Worm (Caenorhabditis elegans): ENCODE measurements around the gene arg-1.

The arg-1 gene

DNA sequence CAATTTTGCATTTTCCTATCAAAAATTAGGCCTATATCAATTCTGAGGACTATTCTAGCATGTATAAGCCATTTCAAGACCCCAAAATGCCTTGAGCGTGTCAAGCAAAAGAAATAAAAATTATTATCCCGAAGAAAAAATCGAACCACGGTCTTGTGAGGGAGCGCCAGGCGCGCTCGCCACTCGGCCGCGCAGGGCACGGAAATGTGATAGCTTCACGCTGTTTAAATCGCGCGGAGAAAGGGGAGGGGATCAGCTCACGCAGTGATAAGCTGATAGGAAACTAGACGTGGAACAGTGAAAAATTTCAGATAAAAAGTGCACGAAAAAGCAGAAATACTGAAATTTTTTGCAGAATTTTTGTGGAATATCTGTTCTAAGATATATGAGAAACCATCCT lies 51.0 kb downstream of the arg-1 start (continued):
- TF ChIP-seq saeg-2 (GFP tag; IDR thresholded peaks at IDR 0.05) = no peak
- TF ChIP-seq nhr-237 (tag; optimal IDR thresholded peaks at IDR 0.05) = no peak
- peak; percentile 93 for TF ChIP-seq egl-43 (GFP tag; IDR thresholded peaks at IDR 0.05)
- no peak for TF ChIP-seq nhr-6 (tag; optimal IDR thresholded peaks at IDR 0.05)
- TF ChIP-seq set-16 (GFP tag; IDR thresholded peaks at IDR 0.05) = peak; percentile 66
- no peak for TF ChIP-seq mdt-29 (GFP tag; IDR thresholded peaks at IDR 0.05)
- TF ChIP-seq sdz-12 (GFP tag; optimal IDR thresholded peaks at IDR 0.05) = peak; percentile 76
- no peak for TF ChIP-seq lsy-2 (tag; optimal IDR thresholded peaks at IDR 0.05)
- no peak for TF ChIP-seq ceh-32 (tag; optimal IDR thresholded peaks at IDR 0.05; ENCODE audit: poor library complexity)
- TF ChIP-seq zip-11 (GFP tag; IDR thresholded peaks at IDR 0.05) = 0 out of 2 replicates have a peak, but pooled peaks have one; percentile 37
- TF ChIP-seq mxl-2 (GFP tag; conservative IDR thresholded peaks at IDR 0.05) = 0 out of 2 replicates have a peak, but pooled peaks have one; percentile 28
- 0 out of 2 replicates have a peak, but pooled peaks have one; percentile 42 for TF ChIP-seq Y48G9A.11 (GFP tag; IDR thresholded peaks at IDR 0.05)
- TF ChIP-seq nhr-11 (tag; optimal IDR thresholded peaks at IDR 0.05) = no peak
- peak; percentile 43 for TF ChIP-seq hlh-11 (tag; optimal IDR thresholded peaks at IDR 0.05)
- TF ChIP-seq daf-12 (tag; optimal IDR thresholded peaks at IDR 0.05) = no peak
- 0 out of 2 replicates have a peak, but pooled peaks have one; percentile 34 for TF ChIP-seq zfp-3 (GFP tag; conservative IDR thresholded peaks at IDR 0.05)
- TF ChIP-seq lin-13 (GFP tag; optimal IDR thresholded peaks at IDR 0.05) = peak; percentile 31
- TF ChIP-seq lin-15B (tag; optimal IDR thresholded peaks at IDR 0.05) = no peak
- peak; percentile 43 for TF ChIP-seq F10B5.3 (tag; optimal IDR thresholded peaks at IDR 0.05)
- no peak for TF ChIP-seq snpc-4 (tag; optimal IDR thresholded peaks at IDR 0.05)
- TF ChIP-seq attf-4 (tag; optimal IDR thresholded peaks at IDR 0.05) = no peak
- TF ChIP-seq daf-19 (GFP tag; conservative IDR thresholded peaks at IDR 0.05) = no peak
- peak; percentile 34 for TF ChIP-seq spr-1 (tag; optimal IDR thresholded peaks at IDR 0.05)
- peak; percentile 71; the same call in 1 of the 2 replicates for TF ChIP-seq nhr-42 (GFP tag; IDR thresholded peaks at IDR 0.05)
- TF ChIP-seq ZK337.2 (GFP tag; IDR thresholded peaks at IDR 0.05) = 0 out of 2 replicates have a peak, but pooled peaks have one; percentile 35
- TF ChIP-seq Y5F2A.4 (GFP tag; optimal IDR thresholded peaks at IDR 0.05) = peak; percentile 72
- peak in 1 of 2 experiments; percentile 54 for TF ChIP-seq hif-1 (tag; optimal IDR thresholded peaks at IDR 0.05)
- 0 out of 2 replicates have a peak, but pooled peaks have one; percentile 26 for TF ChIP-seq Y105C5A.15 (GFP tag; IDR thresholded peaks at IDR 0.05)
- TF ChIP-seq T26A8.4 (GFP tag; IDR thresholded peaks at IDR 0.05) = peak; percentile 58; the same call in 1 of the 2 replicates
- peak; percentile 96 for TF ChIP-seq duxl-1 (tag; optimal IDR thresholded peaks at IDR 0.05; ENCODE audit: poor library complexity)
- TF ChIP-seq pqm-1 (tag; optimal IDR thresholded peaks at IDR 0.05) = no peak
- no peak for TF ChIP-seq nhr-10 (tag; optimal IDR thresholded peaks at IDR 0.05)
- TF ChIP-seq unc-39 (tag; optimal IDR thresholded peaks at IDR 0.05) = no peak
- TF ChIP-seq F44E2.7 (GFP tag; IDR thresholded peaks at IDR 0.05) = peak; percentile 73; the same call in 1 of the 2 replicates
- TF ChIP-seq tag-97 (GFP tag; IDR thresholded peaks at IDR 0.05) = no peak
- TF ChIP-seq dmd-9 (GFP tag; IDR thresholded peaks at IDR 0.05) = peak; percentile 51; the same call in 1 of the 2 replicates
- no peak for TF ChIP-seq nhr-25 (tag; optimal IDR thresholded peaks at IDR 0.05; ENCODE audit: borderline replicate concordance, insufficient read depth)
- no peak for TF ChIP-seq lin-29 (GFP tag; IDR thresholded peaks at IDR 0.05)
- TF ChIP-seq ceh-20 (GFP tag; IDR thresholded peaks at IDR 0.05) = 0 out of 2 replicates have a peak, but pooled peaks have one; percentile 54
- TF ChIP-seq lin-38 (GFP tag; IDR thresholded peaks at IDR 0.05) = peak; percentile 74
- TF ChIP-seq spr-3 (GFP tag; optimal IDR thresholded peaks at IDR 0.05) = peak; percentile 23
- TF ChIP-seq hlh-30 (tag; optimal IDR thresholded peaks at IDR 0.05; ENCODE audit: insufficient read depth) = no peak
- no peak for TF ChIP-seq mep-1 (tag; optimal IDR thresholded peaks at IDR 0.05)
- no peak for TF ChIP-seq php-3 (GFP tag; IDR thresholded peaks at IDR 0.05)
- peak; percentile 86 for TF ChIP-seq tra-1 (GFP tag; IDR thresholded peaks at IDR 0.05)
- peak; percentile 23 for TF ChIP-seq F49E8.2 (tag; optimal IDR thresholded peaks at IDR 0.05; ENCODE audit: borderline replicate concordance)
- TF ChIP-seq vab-7 (GFP tag; IDR thresholded peaks at IDR 0.05) = peak; percentile 83
- no peak for TF ChIP-seq lin-1 (GFP tag; IDR thresholded peaks at IDR 0.05)
- TF ChIP-seq ztf-7 (tag; optimal IDR thresholded peaks at IDR 0.05) = peak; percentile 55
- TF ChIP-seq hmg-1.1 (GFP tag; IDR thresholded peaks at IDR 0.05) = peak; percentile 79

Measured in whole organism, L4 larva.